Worm (Caenorhabditis elegans): ENCODE measurements around the gene T24E12.11.

DNA sequence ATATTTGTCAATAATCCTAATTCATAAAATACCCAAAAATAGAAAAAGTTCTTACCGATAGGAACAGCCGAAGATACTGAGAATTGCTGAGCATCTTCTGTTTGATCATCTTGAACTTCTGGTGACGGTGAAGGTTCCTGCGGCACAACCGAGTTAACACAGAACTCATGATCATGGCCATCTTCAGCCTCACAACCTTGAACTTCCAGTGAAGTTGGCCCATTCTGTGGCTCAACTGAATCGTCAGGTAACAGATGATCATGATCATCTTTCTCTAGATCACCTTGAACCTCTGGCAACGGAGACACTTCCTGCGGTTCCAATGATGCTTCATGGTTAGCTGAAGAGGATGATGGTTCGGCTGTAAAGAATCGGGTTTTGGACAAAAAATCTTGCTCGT is 7.7 kb downstream of the T24E12.11 start:
- TF ChIP-seq saeg-2 (GFP tag; IDR thresholded peaks at IDR 0.05) (no peak), zip-2 (tag; optimal IDR thresholded peaks at IDR 0.05) (no peak), ztf-7 (tag; optimal IDR thresholded peaks at IDR 0.05) (no peak), snpc-4 (tag; optimal IDR thresholded peaks at IDR 0.05) (no peak), nhr-11 (tag; optimal IDR thresholded peaks at IDR 0.05) (no peak), ama-1 (optimal IDR thresholded peaks at IDR 0.05) (no peak), F44E2.7 (GFP tag; IDR thresholded peaks at IDR 0.05) (no peak)

Measured in whole organism, L4 larva.